Fruit fly (Drosophila melanogaster): ENCODE measurements around the gene CG42446.

Gene CG42446

DNA sequence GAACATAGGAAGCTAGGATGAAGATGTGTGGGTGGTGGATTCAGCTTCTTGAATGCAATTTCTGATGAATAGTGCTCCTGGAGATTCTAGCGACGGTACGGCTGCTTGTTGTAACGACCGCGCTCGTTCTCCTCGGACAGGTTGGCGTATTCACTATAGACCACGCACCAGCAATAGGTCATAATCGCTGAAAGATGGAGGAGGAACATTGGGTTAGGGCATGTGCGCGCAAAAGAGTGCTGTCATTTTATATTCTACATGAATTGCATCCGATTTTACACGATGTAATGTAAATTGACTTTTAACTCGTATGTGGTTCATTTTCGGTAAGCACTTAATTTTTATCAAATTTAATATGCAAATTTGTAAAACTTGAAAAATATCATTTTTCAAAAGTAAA, 8.9 kb downstream of the CG42446 start:
- no peak for TF ChIP-seq CG14711 (tag; optimal IDR thresholded peaks at IDR 0.05)
- TF ChIP-seq pad (GFP tag; optimal IDR thresholded peaks at IDR 0.05) = peak; percentile 20

DNA sequence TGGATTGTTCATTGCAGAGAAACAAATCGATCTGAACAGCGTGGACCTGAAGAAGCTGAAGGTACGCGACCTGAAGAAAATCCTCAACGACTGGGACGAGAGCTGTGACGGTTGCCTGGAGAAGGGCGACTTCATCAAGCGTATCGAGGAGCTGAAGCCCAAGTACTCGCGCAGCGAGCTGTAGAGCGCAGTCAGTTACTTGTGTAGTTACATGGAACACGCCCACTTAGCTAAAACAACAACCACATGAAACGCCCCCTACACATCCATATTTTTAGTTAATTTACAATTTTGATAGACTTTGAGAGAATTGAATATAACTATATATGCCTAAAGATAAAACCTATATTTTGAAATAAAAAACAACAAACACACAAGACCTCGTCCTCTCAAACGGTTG, 9.5 kb downstream of the CG42446 start:
- TF ChIP-seq cnc (optimal IDR thresholded peaks at IDR 0.05) = no peak
- TF ChIP-seq pad (GFP tag; optimal IDR thresholded peaks at IDR 0.05) = no peak
- TF ChIP-seq CG33017 (tag; optimal IDR thresholded peaks at IDR 0.05) = no peak
- no peak for TF ChIP-seq ovo (GFP tag; optimal IDR thresholded peaks at IDR 0.05)
- TF ChIP-seq CG11617 (GFP tag; optimal IDR thresholded peaks at IDR 0.05) = no peak
- no peak for TF ChIP-seq Crg-1 (GFP tag; optimal IDR thresholded peaks at IDR 0.05)
- TF ChIP-seq CG14711 (tag; optimal IDR thresholded peaks at IDR 0.05) = no peak
- no peak for TF ChIP-seq toe (GFP tag; optimal IDR thresholded peaks at IDR 0.05)
- TF ChIP-seq bab1 (GFP tag; optimal IDR thresholded peaks at IDR 0.05) = no peak
- TF ChIP-seq CG7045 (GFP tag; optimal IDR thresholded peaks at IDR 0.05) = no peak
- no peak for TF ChIP-seq Hr96 (GFP tag; optimal IDR thresholded peaks at IDR 0.05)

DNA sequence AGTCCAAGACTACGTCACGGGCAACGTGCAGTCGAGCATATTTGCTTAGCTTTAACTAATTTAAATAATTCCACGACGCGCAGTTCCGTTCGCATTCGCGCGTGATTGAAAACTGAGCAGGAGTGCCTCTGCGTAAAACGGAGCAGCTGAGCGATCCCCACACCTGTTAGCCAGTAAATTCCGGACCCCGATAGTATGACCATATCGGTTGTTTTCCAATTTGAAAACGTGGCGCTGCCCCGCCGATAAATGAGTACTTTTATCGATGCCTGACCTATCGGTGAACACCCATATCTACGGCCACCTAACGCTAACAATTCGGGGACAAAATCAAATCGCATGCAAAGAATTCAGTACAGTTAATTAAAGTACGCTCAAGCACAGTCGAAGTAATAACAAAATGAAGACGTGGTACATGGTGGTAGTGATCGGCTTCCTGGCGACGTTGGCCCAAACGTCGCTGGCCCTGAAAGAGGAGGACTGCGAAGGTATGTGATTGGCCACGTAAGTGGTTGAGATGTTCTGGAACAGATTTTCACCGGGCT, 10.7 kb downstream of the CG42446 start, which contains the start of the genes CG14879 and Manf:
CG14879 (minus strand) TSS at position 116 of the 545 bp plus-strand sequence.
Manf (plus strand) TSS at position 294 of the 545 bp plus-strand sequence.
- TF ChIP-seq tj (GFP tag; optimal IDR thresholded peaks at IDR 0.05) (peak; percentile 65), CG7101 (tag; optimal IDR thresholded peaks at IDR 0.05) (peak; percentile 19), CG5204 (GFP tag; optimal IDR thresholded peaks at IDR 0.05) (no peak), Clk (GFP tag; optimal IDR thresholded peaks at IDR 0.05) (no peak), CG12768 (GFP tag; optimal IDR thresholded peaks at IDR 0.05) (no peak), bab1 (GFP tag; optimal IDR thresholded peaks at IDR 0.05) (peak; percentile 65), cic (GFP tag; optimal IDR thresholded peaks at IDR 0.05) (peak; percentile 43), kay (GFP tag; ENCODE audit: borderline replicate concordance) (no peak), ovo (GFP tag; optimal IDR thresholded peaks at IDR 0.05) (no peak), Mnt (GFP tag; optimal IDR thresholded peaks at IDR 0.05) (peak; percentile 63), pad (GFP tag; optimal IDR thresholded peaks at IDR 0.05) (peak; percentile 13), CG11617 (GFP tag; optimal IDR thresholded peaks at IDR 0.05) (no peak)

DNA sequence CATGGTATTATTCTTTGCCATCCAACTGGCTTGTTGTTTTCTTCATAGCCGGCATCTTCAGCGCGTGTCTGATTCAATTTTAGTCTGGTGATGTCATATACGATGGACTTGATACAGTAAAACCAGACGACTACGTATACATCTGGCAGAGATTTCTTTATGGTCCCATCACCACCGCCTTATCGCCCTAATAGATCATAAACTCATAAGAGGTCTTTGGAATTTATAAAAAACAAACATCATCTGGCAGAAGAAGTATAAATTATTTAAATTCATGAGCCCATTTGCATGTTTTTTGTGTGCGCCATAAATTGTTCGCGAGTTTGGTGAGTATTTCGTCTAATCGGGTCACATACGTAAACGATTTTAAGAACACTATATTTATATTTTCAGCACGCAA, 11.6 kb downstream of the CG42446 start:
- TF ChIP-seq CG11617 (GFP tag; optimal IDR thresholded peaks at IDR 0.05) (no peak), kay (GFP tag; ENCODE audit: borderline replicate concordance) (no peak), pad (GFP tag; optimal IDR thresholded peaks at IDR 0.05) (no peak), cnc (optimal IDR thresholded peaks at IDR 0.05) (no peak), Mnt (GFP tag; optimal IDR thresholded peaks at IDR 0.05) (no peak), ovo (GFP tag; optimal IDR thresholded peaks at IDR 0.05) (no peak), cic (GFP tag; optimal IDR thresholded peaks at IDR 0.05) (no peak)

DNA sequence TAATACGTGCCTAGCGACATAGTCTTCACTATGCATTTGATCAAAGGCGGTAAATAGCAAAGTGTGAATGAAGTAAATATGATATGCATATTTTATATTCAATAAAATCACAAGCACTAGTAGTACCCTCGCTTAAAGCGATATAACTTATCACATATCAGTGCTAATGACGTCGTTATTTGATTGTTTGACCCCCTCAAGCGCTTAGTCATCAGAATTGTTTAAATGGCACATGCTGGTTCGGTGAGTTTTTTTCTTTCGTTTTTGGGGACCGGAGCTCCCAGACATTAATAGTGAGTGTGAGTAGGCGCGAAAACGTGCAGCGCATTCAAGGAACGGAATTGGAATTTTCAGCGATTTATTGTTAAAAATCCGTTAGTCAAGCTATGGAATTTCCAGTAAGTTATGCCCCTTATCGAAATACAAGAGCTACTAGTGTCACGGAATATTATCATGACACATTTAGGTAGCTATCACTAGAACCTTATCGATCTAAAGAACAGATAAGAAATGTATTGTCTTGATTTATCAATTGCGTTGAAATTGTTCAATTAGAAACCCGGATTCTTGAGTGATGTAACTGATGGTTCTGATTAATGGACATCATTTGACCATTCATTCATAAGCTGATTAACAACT, 12.2 kb downstream of the CG42446 start:
- TF ChIP-seq Crg-1 (GFP tag; optimal IDR thresholded peaks at IDR 0.05) (no peak), cic (GFP tag; optimal IDR thresholded peaks at IDR 0.05) (peak; percentile 26), kay (GFP tag; ENCODE audit: borderline replicate concordance) (peak; percentile 96), CG14711 (tag; optimal IDR thresholded peaks at IDR 0.05) (no peak), tj (GFP tag; optimal IDR thresholded peaks at IDR 0.05) (peak; percentile 54), toe (GFP tag; optimal IDR thresholded peaks at IDR 0.05) (no peak)

DNA sequence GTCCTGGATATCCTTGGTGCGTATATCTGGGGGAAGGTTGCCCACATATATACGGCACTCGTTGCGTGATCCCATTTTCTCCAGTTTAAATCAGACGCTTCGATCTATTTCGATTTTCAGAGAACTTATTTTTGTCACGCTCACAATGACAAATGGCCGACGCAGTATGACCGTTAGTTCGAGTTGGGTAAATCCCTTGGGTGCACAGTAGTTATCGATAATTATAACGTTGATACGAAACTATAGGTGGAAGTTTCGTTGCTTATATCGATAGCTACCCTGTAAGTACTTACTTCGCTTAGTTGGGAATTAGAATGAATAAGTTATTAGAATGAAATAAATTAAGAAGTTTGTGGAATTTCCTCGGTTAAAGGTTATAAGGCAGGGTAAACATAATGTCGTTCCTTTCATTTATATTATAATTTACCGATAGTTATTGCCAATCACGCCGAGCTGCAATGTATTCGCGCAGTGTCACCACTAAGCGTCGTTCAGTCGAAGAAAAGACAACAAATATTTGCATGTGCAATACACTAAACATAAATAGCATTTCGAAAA, 18.0 kb downstream of the CG42446 start, which contains the start of the genes SF2 and pad:
SF2 (minus strand) TSS at position 172 of the 558 bp plus-strand sequence.
pad (plus strand) TSS at position 502 of the 558 bp plus-strand sequence.
- TF ChIP-seq CG1620 (GFP tag; optimal IDR thresholded peaks at IDR 0.05) = peak; percentile 92
- TF ChIP-seq CG7045 (GFP tag; optimal IDR thresholded peaks at IDR 0.05) = peak; percentile 82
- TF ChIP-seq Hr96 (GFP tag; optimal IDR thresholded peaks at IDR 0.05) = peak; percentile 86
- peak; percentile 53 for TF ChIP-seq CG12768 (GFP tag; optimal IDR thresholded peaks at IDR 0.05)
- TF ChIP-seq pad (GFP tag; optimal IDR thresholded peaks at IDR 0.05) = peak; percentile 85
- TF ChIP-seq CG5204 (GFP tag; optimal IDR thresholded peaks at IDR 0.05) = peak; percentile 90
- TF ChIP-seq Mnt (GFP tag; optimal IDR thresholded peaks at IDR 0.05) = peak; percentile 90
- TF ChIP-seq CG14711 (tag; optimal IDR thresholded peaks at IDR 0.05) = peak; percentile 77
- peak; percentile 53 for TF ChIP-seq cic (GFP tag; optimal IDR thresholded peaks at IDR 0.05)
- TF ChIP-seq CG33017 (tag; optimal IDR thresholded peaks at IDR 0.05) = no peak
- TF ChIP-seq CG11617 (GFP tag; optimal IDR thresholded peaks at IDR 0.05) = peak; percentile 87
- TF ChIP-seq kay (GFP tag; ENCODE audit: borderline replicate concordance) = peak; percentile 84
- peak; percentile 90 for TF ChIP-seq ovo (GFP tag; optimal IDR thresholded peaks at IDR 0.05)
- TF ChIP-seq CG7101 (tag; optimal IDR thresholded peaks at IDR 0.05) = peak; percentile 83
- TF ChIP-seq toe (GFP tag; optimal IDR thresholded peaks at IDR 0.05) = peak; percentile 94
- peak; percentile 63 for TF ChIP-seq tj (GFP tag; optimal IDR thresholded peaks at IDR 0.05)
- peak; percentile 73 for TF ChIP-seq Clk (GFP tag; optimal IDR thresholded peaks at IDR 0.05)
- peak; percentile 89 for TF ChIP-seq bab1 (GFP tag; optimal IDR thresholded peaks at IDR 0.05)
- TF ChIP-seq cnc (optimal IDR thresholded peaks at IDR 0.05) = no peak
- peak; percentile 87 for TF ChIP-seq Crg-1 (GFP tag; optimal IDR thresholded peaks at IDR 0.05)
